Worm (Caenorhabditis elegans) whole organism, L1 larva: ENCODE data around the gene srt-28.

Experiments used
- C04F5.9 ChIP-seq: sonication (generic microtip); optimal IDR thresholded peaks from 2 replicates; lab custom pipeline; 2016; ENCODE audit warnings: missing genetic modification characterization, missing compliant biosample characterization
- C16A3.4 ChIP-seq: fragments of 150-350 bp; optimal IDR thresholded peaks from 2 replicates; lab custom pipeline; 2014; ENCODE audit warnings: missing biosample characterization, missing genetic modification characterization
- C34B4.2 ChIP-seq: sonication (generic microtip); optimal IDR thresholded peaks from 2 replicates; lab custom pipeline; 2017; ENCODE audit warnings: mild to moderate bottlenecking, missing genetic modification characterization, missing compliant biosample characterization
- aha-1 ChIP-seq: fragments of 150-350 bp; optimal IDR thresholded peaks from 2 replicates; lab custom pipeline; 2014; ENCODE audit warnings: missing biosample characterization, missing genetic modification characterization
- alr-1 ChIP-seq: fragments of 200-800 bp; sonication (Bioruptor generic); optimal IDR thresholded peaks from 2 replicates; lab custom pipeline; 2018; ENCODE audit warnings: borderline replicate concordance, mild to moderate bottlenecking, missing genetic modification characterization, missing compliant biosample characterization
- ceh-8 ChIP-seq: fragments of 200-800 bp; sonication (Bioruptor generic); optimal IDR thresholded peaks from 2 replicates; lab custom pipeline; 2018; ENCODE audit warnings: mild to moderate bottlenecking, missing genetic modification characterization, moderate library complexity, missing compliant biosample characterization
- ceh-82 ChIP-seq, 3 experiments: fragments of 150-350 bp in 1 of 3; sonication (generic microtip) in 2 of 3; optimal IDR thresholded peaks; 2 replicates each; lab custom pipeline; 2014 to 2017; ENCODE audit warnings: missing biosample characterization in 3 of 3, missing genetic modification characterization in 3 of 3
- ces-1 ChIP-seq: fragments of 150-350 bp; optimal IDR thresholded peaks from 2 replicates; lab custom pipeline; 2014; ENCODE audit warnings: missing biosample characterization, missing genetic modification reagents, missing genetic modification characterization
- dpl-1 ChIP-seq, 3 experiments: fragments of 150-350 bp in 2 of 3; sonication (generic microtip) in 1 of 3; optimal IDR thresholded peaks; 2 replicates each; lab custom pipeline; 2014 to 2017; ENCODE audit warnings: missing biosample characterization in 3 of 3, missing genetic modification characterization in 3 of 3, missing genetic modification reagents in 3 of 3
- dsc-1 ChIP-seq: sonication (generic microtip); optimal IDR thresholded peaks from 2 replicates; lab custom pipeline; 2016; ENCODE audit warnings: mild to moderate bottlenecking, missing genetic modification characterization, missing compliant biosample characterization
- efl-1 ChIP-seq, 4 experiments: fragments of 150-350 bp; optimal IDR thresholded peaks in 3 of 4; peaks in 1 of 4; 1 replicate in 1 of 4; 2 replicates in 3 of 4; lab custom pipeline; 2014; ENCODE audit warnings: missing biosample characterization in 2 of 4, missing genetic modification characterization in 2 of 4, missing genetic modification reagents in 2 of 4
- efl-3 ChIP-seq: fragments of 200-800 bp; sonication (Bioruptor generic); optimal IDR thresholded peaks from 2 replicates; lab custom pipeline; 2018; ENCODE audit warnings: mild to moderate bottlenecking, missing genetic modification characterization, missing compliant biosample characterization
- egl-27 ChIP-seq, 2 experiments: fragments of 150-350 bp in 1 of 2; sonication (generic microtip); optimal IDR thresholded peaks; 3 replicates each; lab custom pipeline; 2017 to 2018; ENCODE audit warnings: missing biosample characterization in 2 of 2, missing genetic modification characterization in 2 of 2, missing genetic modification reagents in 2 of 2
- elt-2 ChIP-seq: sonication (generic microtip); optimal IDR thresholded peaks from 2 replicates; lab custom pipeline; 2016; ENCODE audit warnings: missing genetic modification characterization, mild to moderate bottlenecking, inconsistent platforms, missing compliant biosample characterization, missing genetic modification reagents
- elt-3 ChIP-seq, 6 experiments: fragments of 150-350 bp in 1 of 6; sonication (generic microtip); optimal IDR thresholded peaks; 2 replicates each; lab custom pipeline; 2017 to 2018; ENCODE audit warnings: missing biosample characterization in 6 of 6, missing genetic modification characterization in 6 of 6, inconsistent platforms in 1 of 6
- fkh-4 ChIP-seq: sonication (generic microtip); optimal IDR thresholded peaks from 2 replicates; lab custom pipeline; 2016; ENCODE audit warnings: missing compliant biosample characterization, missing genetic modification characterization, borderline replicate concordance
- grh-1 ChIP-seq: fragments of 200-800 bp; sonication (Bioruptor generic); IDR thresholded peaks from 2 replicates; pipeline ENCODE4 v1.3.6; 2022; ENCODE audit warnings: missing genetic modification reagents, missing genetic modification characterization, missing compliant biosample characterization
- hlh-4 ChIP-seq: sonication (generic microtip); optimal IDR thresholded peaks from 2 replicates; lab custom pipeline; 2016; ENCODE audit warnings: mild to moderate bottlenecking, missing genetic modification characterization, missing compliant biosample characterization
- hpl-2 ChIP-seq: fragments of 150-350 bp; optimal IDR thresholded peaks from 2 replicates; lab custom pipeline; 2014; ENCODE audit warnings: missing biosample characterization, missing genetic modification reagents, missing genetic modification characterization
- isw-1 ChIP-seq: fragments of 200-800 bp; sonication (Bioruptor generic); IDR thresholded peaks from 2 replicates; pipeline ENCODE4 v1.3.6; 2022; ENCODE audit warnings: missing genetic modification characterization, missing compliant biosample characterization
- jun-1 ChIP-seq: fragments of 150-350 bp; optimal IDR thresholded peaks from 2 replicates; lab custom pipeline; 2014; ENCODE audit warnings: missing biosample characterization, missing genetic modification reagents, missing genetic modification characterization
- lin-14 ChIP-seq: fragments of 200-800 bp; sonication (Bioruptor generic); optimal IDR thresholded peaks from 2 replicates; lab custom pipeline; 2018; ENCODE audit warnings: mild to moderate bottlenecking, missing genetic modification characterization, moderate library complexity, missing compliant biosample characterization
- lin-15B ChIP-seq: fragments of 150-350 bp; sonication (generic microtip); optimal IDR thresholded peaks from 3 replicates; lab custom pipeline; 2014; ENCODE audit warnings: missing biosample characterization, missing genetic modification characterization
- lir-3 ChIP-seq: sonication (generic microtip); optimal IDR thresholded peaks from 2 replicates; lab custom pipeline; 2016; ENCODE audit warnings: mild to moderate bottlenecking, missing genetic modification characterization, moderate library complexity, missing compliant biosample characterization; ENCODE audit not compliant: poor library complexity
- mef-2 ChIP-seq: fragments of 150-350 bp; optimal IDR thresholded peaks from 2 replicates; lab custom pipeline; 2014; ENCODE audit warnings: missing biosample characterization, missing genetic modification characterization
- nhr-11 ChIP-seq: fragments of 150-350 bp; optimal IDR thresholded peaks from 2 replicates; lab custom pipeline; 2014; ENCODE audit warnings: missing biosample characterization, missing genetic modification characterization
- nhr-28 ChIP-seq: fragments of 150-350 bp; optimal IDR thresholded peaks from 2 replicates; lab custom pipeline; 2014; ENCODE audit warnings: missing biosample characterization, missing genetic modification characterization
- nhr-47 ChIP-seq: sonication (generic microtip); optimal IDR thresholded peaks from 2 replicates; lab custom pipeline; 2016; ENCODE audit warnings: mild to moderate bottlenecking, missing genetic modification characterization, moderate library complexity, missing compliant biosample characterization
- nhr-71 ChIP-seq: sonication (generic microtip); optimal IDR thresholded peaks from 2 replicates; lab custom pipeline; 2016; ENCODE audit warnings: mild to moderate bottlenecking, missing genetic modification characterization, moderate library complexity, missing compliant biosample characterization
- nhr-76 ChIP-seq: sonication (generic microtip); optimal IDR thresholded peaks from 2 replicates; lab custom pipeline; 2017; ENCODE audit warnings: missing biosample characterization, missing genetic modification characterization
- nhr-77 ChIP-seq: fragments of 150-350 bp; optimal IDR thresholded peaks from 2 replicates; lab custom pipeline; 2014; ENCODE audit warnings: missing biosample characterization, missing genetic modification characterization
- nhr-90 ChIP-seq: sonication (generic microtip); optimal IDR thresholded peaks from 2 replicates; lab custom pipeline; 2016; ENCODE audit warnings: mild to moderate bottlenecking, missing genetic modification characterization, missing compliant biosample characterization; ENCODE audit not compliant: poor library complexity
- pag-3 ChIP-seq: sonication (generic microtip); optimal IDR thresholded peaks from 2 replicates; lab custom pipeline; 2017; ENCODE audit warnings: missing genetic modification characterization, mild to moderate bottlenecking, missing compliant biosample characterization, antibody characterized with exemption, borderline replicate concordance; ENCODE audit not compliant: insufficient read depth
- pax-3 ChIP-seq: fragments of 200-800 bp; sonication (Bioruptor generic); optimal IDR thresholded peaks from 2 replicates; lab custom pipeline; 2018; ENCODE audit warnings: mild to moderate bottlenecking, missing genetic modification characterization, moderate library complexity, missing compliant biosample characterization
- rnt-1 ChIP-seq: sonication (generic microtip); optimal IDR thresholded peaks from 2 replicates; lab custom pipeline; 2016; ENCODE audit warnings: mild to moderate bottlenecking, missing genetic modification characterization, moderate library complexity, missing compliant biosample characterization
- sup-37 ChIP-seq: fragments of 200-800 bp; sonication (Bioruptor generic); optimal IDR thresholded peaks from 2 replicates; lab custom pipeline; 2018; ENCODE audit warnings: mild to moderate bottlenecking, missing genetic modification characterization, missing compliant biosample characterization
- tbx-2 ChIP-seq: sonication (generic microtip); optimal IDR thresholded peaks from 2 replicates; lab custom pipeline; 2016; ENCODE audit warnings: missing genetic modification characterization, missing compliant biosample characterization
- unc-130 ChIP-seq: fragments of 150-350 bp; optimal IDR thresholded peaks from 2 replicates; lab custom pipeline; 2017; ENCODE audit warnings: missing biosample characterization, missing genetic modification characterization, inconsistent platforms
- unc-30 ChIP-seq: sonication (generic microtip); optimal IDR thresholded peaks from 2 replicates; lab custom pipeline; 2017; ENCODE audit warnings: missing biosample characterization, missing genetic modification characterization
- unc-62 ChIP-seq: fragments of 150-350 bp; optimal IDR thresholded peaks from 2 replicates; lab custom pipeline; 2014; ENCODE audit warnings: missing biosample characterization, missing genetic modification reagents, missing genetic modification characterization
- unc-98 ChIP-seq: fragments of 200-800 bp; sonication (Bioruptor generic); IDR thresholded peaks from 2 replicates; pipeline ENCODE4 v1.3.6; 2022; ENCODE audit warnings: missing genetic modification characterization, missing compliant biosample characterization
- zag-1 ChIP-seq: fragments of 150-350 bp; optimal IDR thresholded peaks from 2 replicates; lab custom pipeline; 2014; ENCODE audit warnings: missing biosample characterization, missing genetic modification characterization
- ztf-11 ChIP-seq, 2 experiments: sonication (generic microtip); optimal IDR thresholded peaks; 2 replicates each; lab custom pipeline; 2016 to 2017; ENCODE audit warnings: missing genetic modification characterization in 2 of 2, missing biosample characterization in 1 of 2, missing compliant biosample characterization in 1 of 2

Gene srt-28

ce11 chrV:2694389-2694788, 19.0 kb downstream of the srt-28 start, which contains the start of gene Y45G12B.2 (continued):
- TF ChIP-seq aha-1 (tag; lab: Kevin White, UChicago) (no peak), sup-37 (no peak), C34B4.2 (no peak), tbx-2 (tag; lab: Kevin White, UChicago) (peak; percentile 66), dpl-1 (GFP tag; optimal IDR thresholded peaks at IDR 0.05; lab: Kevin White, UChicago) (peak; percentile 65 to 82 (median 76)), ces-1 (GFP tag; lab: Kevin White, UChicago) (no peak), nhr-28 (no peak), nhr-11 (no peak), pax-3 (tag; lab: Kevin White, UChicago) (no peak), dsc-1 (tag; lab: Kevin White, UChicago) (peak; percentile 30), fkh-4 (tag; lab: Kevin White, UChicago) (no peak), mef-2 (tag; lab: Kevin White, UChicago) (no peak), nhr-47 (peak; percentile 72), efl-3 (GFP tag; lab: Kevin White, UChicago) (no peak), ztf-11 (tag; optimal IDR thresholded peaks at IDR 0.05; lab: Kevin White, UChicago) (no peak), nhr-77 (tag; lab: Kevin White, UChicago) (peak; percentile 18), isw-1 (GFP tag; lab: Robert Waterston, UW) (peak; percentile 36; the same call in 1 of the 2 replicates), unc-30 (no peak), lin-15B (tag; lab: Kevin White, UChicago) (peak; percentile 44), C16A3.4 (tag; lab: Kevin White, UChicago) (peak; percentile 61), jun-1 (tag; lab: Kevin White, UChicago) (peak; percentile 55), ceh-82 (tag; optimal IDR thresholded peaks at IDR 0.05; lab: Kevin White, UChicago) (peak; percentile 60 to 88 (median 63)), lin-14 (GFP tag; lab: Kevin White, UChicago) (no peak), lir-3 (tag; lab: Kevin White, UChicago) (no peak), unc-98 (GFP tag; lab: Robert Waterston, UW) (no peak), elt-3 (tag; optimal IDR thresholded peaks at IDR 0.05; lab: Kevin White, UChicago) (peak in 1 of 6 experiments; percentile 34), zag-1 (tag; lab: Kevin White, UChicago) (no peak), hlh-4 (tag; lab: Kevin White, UChicago) (no peak), nhr-76 (tag; lab: Kevin White, UChicago) (no peak), grh-1 (GFP tag; lab: Robert Waterston, UW) (peak; percentile 30; the same call in 1 of the 2 replicates), efl-1 (optimal IDR thresholded peaks at IDR 0.05; lab: Kevin White, UChicago) (peak; percentile 68 to 78), efl-1 (GFP tag; optimal IDR thresholded peaks at IDR 0.05 in 1 of 2; lab: Kevin White, UChicago) (peak; percentile 82 to 97), unc-130 (tag; lab: Kevin White, UChicago) (peak; percentile 55), elt-2 (tag; lab: Kevin White, UChicago) (no peak), rnt-1 (tag; lab: Kevin White, UChicago) (no peak), unc-62 (no peak), nhr-71 (tag; lab: Kevin White, UChicago) (peak; percentile 74), C04F5.9 (tag; lab: Kevin White, UChicago) (no peak), nhr-90 (tag; lab: Kevin White, UChicago) (peak; percentile 62), ceh-8 (GFP tag; lab: Kevin White, UChicago) (no peak), egl-27 (tag; optimal IDR thresholded peaks at IDR 0.05; lab: Kevin White, UChicago) (no peak), pag-3 (tag; lab: Kevin White, UChicago) (no peak), hpl-2 (GFP tag; lab: Kevin White, UChicago) (no peak), alr-1 (tag; lab: Kevin White, UChicago) (no peak)
